Worm (Caenorhabditis elegans): ENCODE measurements around the gene Y76B12C.8.

- TF ChIP-seq ztf-29 (GFP tag; IDR thresholded peaks at IDR 0.05) (no peak), med-1 (GFP tag; optimal IDR thresholded peaks at IDR 0.05; ENCODE audit: insufficient read depth) (no peak), cog-1 (tag; optimal IDR thresholded peaks at IDR 0.05) (no peak), T22C8.4 (GFP tag; IDR thresholded peaks at IDR 0.05) (no peak), flt-1 (GFP tag; IDR thresholded peaks at IDR 0.05) (no peak), ztf-23 (GFP tag; IDR thresholded peaks at IDR 0.05) (no peak), tab-1 (GFP tag; IDR thresholded peaks at IDR 0.05) (no peak), ref-1 (GFP tag; conservative IDR thresholded peaks at IDR 0.05) (no peak)
Observed at ce11 chrIV:1963247-1963646, 16.5 kb upstream of the Y76B12C.8 start, which contains the start of gene ulp-3.

All from whole organism, midembryonic.